Worm (Caenorhabditis elegans) whole organism, young adult: ENCODE data around the gene T15B7.15.

ENCODE experiments used
- B0261.1 ChIP-seq: sonication (generic microtip); optimal IDR thresholded peaks from 2 replicates; lab custom pipeline; 2016; ENCODE audit warnings: mild to moderate bottlenecking, missing genetic modification characterization, moderate library complexity, missing compliant biosample characterization
- C06A6.2 ChIP-seq: fragments of 200-800 bp; sonication (Bioruptor generic); conservative IDR thresholded peaks from 2 replicates; pipeline ENCODE4 v1.3.6; 2022; ENCODE audit warnings: missing genetic modification characterization, missing compliant biosample characterization
- F23B12.7 ChIP-seq: sonication (generic microtip); optimal IDR thresholded peaks from 2 replicates; lab custom pipeline; 2017; ENCODE audit warnings: missing genetic modification characterization, mild to moderate bottlenecking, missing compliant biosample characterization, antibody characterized with exemption, moderate library complexity; ENCODE audit not compliant: insufficient read depth
- F33H1.4 ChIP-seq: fragments of 200-800 bp; sonication (Bioruptor generic); IDR thresholded peaks from 2 replicates; pipeline ENCODE4 v1.3.6; 2022; ENCODE audit warnings: missing genetic modification reagents, missing genetic modification characterization, missing compliant biosample characterization
- F49E8.2 ChIP-seq: sonication (generic microtip); optimal IDR thresholded peaks from 3 replicates; lab custom pipeline; 2017; ENCODE audit warnings: missing genetic modification characterization, mild to moderate bottlenecking, missing compliant biosample characterization, antibody characterized with exemption, moderate library complexity; ENCODE audit not compliant: insufficient read depth
- F55B11.4 ChIP-seq: sonication (generic microtip); optimal IDR thresholded peaks from 2 replicates; lab custom pipeline; 2016; ENCODE audit warnings: missing compliant biosample characterization, missing genetic modification characterization, borderline replicate concordance; ENCODE audit not compliant: insufficient read depth
- T26A5.8 ChIP-seq: sonication (generic microtip); optimal IDR thresholded peaks from 2 replicates; lab custom pipeline; 2016; ENCODE audit warnings: missing genetic modification characterization, missing compliant biosample characterization
- Y53G8AR.9 ChIP-seq: fragments of 200-800 bp; sonication (Bioruptor generic); conservative IDR thresholded peaks from 2 replicates; pipeline ENCODE4 v1.3.6; 2022; ENCODE audit warnings: missing genetic modification reagents, missing genetic modification characterization, missing compliant biosample characterization
- Y79H2A.3 ChIP-seq: fragments of 200-800 bp; sonication (Bioruptor generic); conservative IDR thresholded peaks from 2 replicates; pipeline ENCODE4 v1.3.6; 2022; ENCODE audit warnings: missing genetic modification reagents, missing genetic modification characterization, missing compliant biosample characterization
- ZK185.1 ChIP-seq: sonication (generic microtip); optimal IDR thresholded peaks from 2 replicates; lab custom pipeline; 2016; ENCODE audit warnings: mild to moderate bottlenecking, missing genetic modification characterization, missing compliant biosample characterization; ENCODE audit not compliant: poor library complexity, severe bottlenecking
- ama-1 ChIP-seq, 3 experiments: fragments of 150-350 bp in 1 of 3; sonication (generic microtip) in 2 of 3; optimal IDR thresholded peaks; 2 replicates each; lab custom pipeline; 2014 to 2018; ENCODE audit warnings: missing biosample characterization in 2 of 3, missing genetic modification characterization in 2 of 3, missing genetic modification reagents in 2 of 3
- atf-7 ChIP-seq: sonication (generic microtip); optimal IDR thresholded peaks from 2 replicates; lab custom pipeline; 2017; ENCODE audit warnings: mild to moderate bottlenecking, missing genetic modification characterization, missing compliant biosample characterization
- attf-3 ChIP-seq: fragments of 200-800 bp; sonication (Bioruptor generic); conservative IDR thresholded peaks from 2 replicates; pipeline ENCODE4 v1.3.6; 2022; ENCODE audit warnings: missing genetic modification reagents, missing genetic modification characterization, missing compliant biosample characterization
- attf-5 ChIP-seq: fragments of 200-800 bp; sonication (Bioruptor generic); optimal IDR thresholded peaks from 2 replicates; lab custom pipeline; 2018; ENCODE audit warnings: mild to moderate bottlenecking, missing genetic modification characterization, missing compliant biosample characterization
- cebp-1 ChIP-seq, 2 experiments: fragments of 200-800 bp in 1 of 2; sonication (Bioruptor generic) in 1 of 2; sonication (generic microtip) in 1 of 2; IDR thresholded peaks in 1 of 2; optimal IDR thresholded peaks in 1 of 2; 2 replicates each; pipeline versions ENCODE4 v1.3.6 to Lab custom; 2017 to 2022; ENCODE audit warnings: missing compliant biosample characterization in 2 of 2, missing genetic modification characterization in 2 of 2, mild to moderate bottlenecking in 1 of 2, missing genetic modification reagents in 1 of 2, moderate library complexity in 1 of 2
- cebp-2 ChIP-seq: fragments of 200-800 bp; sonication (Bioruptor generic); IDR thresholded peaks from 2 replicates; pipeline ENCODE4 v1.3.6; 2022; ENCODE audit warnings: missing genetic modification characterization, missing compliant biosample characterization
- ceh-91 ChIP-seq: fragments of 200-800 bp; sonication (Bioruptor generic); IDR thresholded peaks from 2 replicates; pipeline ENCODE4 v1.3.6; 2022; ENCODE audit warnings: missing genetic modification reagents, missing genetic modification characterization, missing compliant biosample characterization
- chd-7 ChIP-seq: sonication (generic microtip); optimal IDR thresholded peaks from 2 replicates; lab custom pipeline; 2016; ENCODE audit warnings: mild to moderate bottlenecking, missing genetic modification characterization, moderate library complexity, missing compliant biosample characterization
- dpl-1 ChIP-seq: fragments of 150-350 bp; optimal IDR thresholded peaks from 2 replicates; lab custom pipeline; 2014; ENCODE audit warnings: missing biosample characterization, missing genetic modification reagents, missing genetic modification characterization
- egl-18 ChIP-seq: fragments of 200-800 bp; sonication (Bioruptor generic); IDR thresholded peaks from 2 replicates; pipeline ENCODE4 v1.3.6; 2022; ENCODE audit warnings: missing genetic modification reagents, missing genetic modification characterization, missing compliant biosample characterization
- ekl-4 ChIP-seq: fragments of 200-800 bp; sonication (Bioruptor generic); IDR thresholded peaks from 2 replicates; pipeline ENCODE4 v1.3.6; 2022; ENCODE audit warnings: missing genetic modification reagents, missing genetic modification characterization, missing compliant biosample characterization
- ets-4 ChIP-seq: fragments of 200-800 bp; sonication (Bioruptor generic); optimal IDR thresholded peaks from 2 replicates; lab custom pipeline; 2018; ENCODE audit warnings: mild to moderate bottlenecking, missing genetic modification characterization, missing compliant biosample characterization
- let-607 ChIP-seq, 2 experiments: fragments of 200-800 bp in 1 of 2; sonication (Bioruptor generic) in 1 of 2; sonication (generic microtip) in 1 of 2; optimal IDR thresholded peaks; 2 replicates each; lab custom pipeline; 2016 to 2018; ENCODE audit warnings: mild to moderate bottlenecking in 2 of 2, missing compliant biosample characterization in 2 of 2, missing genetic modification characterization in 2 of 2, moderate library complexity in 2 of 2, missing genotype in 1 of 2
- lin-26 ChIP-seq: fragments of 200-800 bp; sonication (Bioruptor generic); IDR thresholded peaks from 2 replicates; pipeline ENCODE4 v1.3.6; 2022; ENCODE audit warnings: missing genetic modification reagents, missing genetic modification characterization, missing compliant biosample characterization
- lin-54 ChIP-seq: fragments of 200-800 bp; sonication (Bioruptor generic); optimal IDR thresholded peaks from 2 replicates; lab custom pipeline; 2018; ENCODE audit warnings: mild to moderate bottlenecking, missing genetic modification characterization, missing compliant biosample characterization
- madf-3 ChIP-seq: fragments of 200-800 bp; sonication (Bioruptor generic); IDR thresholded peaks from 2 replicates; pipeline ENCODE4 v1.3.6; 2022; ENCODE audit warnings: missing genetic modification reagents, missing genetic modification characterization, missing compliant biosample characterization
- madf-8 ChIP-seq: fragments of 200-800 bp; sonication (Bioruptor generic); conservative IDR thresholded peaks from 2 replicates; pipeline ENCODE4 v1.3.6; 2022; ENCODE audit warnings: missing genetic modification reagents, missing genetic modification characterization, missing compliant biosample characterization
- pbrm-1 ChIP-seq: fragments of 200-800 bp; sonication (Bioruptor generic); IDR thresholded peaks from 2 replicates; pipeline ENCODE4 v1.3.6; 2022; ENCODE audit warnings: missing genetic modification reagents, missing genetic modification characterization, missing compliant biosample characterization
- pha-4 ChIP-seq: fragments of 150-350 bp; sonication (generic microtip); optimal IDR thresholded peaks from 2 replicates; lab custom pipeline; 2014; ENCODE audit warnings: missing biosample characterization, missing genetic modification reagents, missing genetic modification characterization
- snpc-1.1 ChIP-seq: sonication (generic microtip); optimal IDR thresholded peaks from 2 replicates; lab custom pipeline; 2017; ENCODE audit warnings: missing genetic modification characterization, mild to moderate bottlenecking, missing compliant biosample characterization, antibody characterized with exemption, moderate library complexity, missing genotype, missing genetic modification reagents; ENCODE audit not compliant: insufficient read depth
- snpc-4 ChIP-seq, 5 experiments: fragments of 150-350 bp in 1 of 5; sonication (generic microtip) in 4 of 5; optimal IDR thresholded peaks; 2 replicates each; lab custom pipeline; 2014 to 2018; ENCODE audit warnings: missing genetic modification characterization in 5 of 5, missing biosample characterization in 3 of 5, antibody characterized with exemption in 2 of 5, mild to moderate bottlenecking in 2 of 5, missing compliant biosample characterization in 2 of 5, missing genotype in 2 of 5, moderate library complexity in 2 of 5, missing genetic modification reagents in 1 of 5
- ztf-18 ChIP-seq: sonication (generic microtip); optimal IDR thresholded peaks from 2 replicates; lab custom pipeline; 2016; ENCODE audit warnings: missing genotype, mild to moderate bottlenecking, missing genetic modification characterization, missing compliant biosample characterization

Gene T15B7.15

DNA sequence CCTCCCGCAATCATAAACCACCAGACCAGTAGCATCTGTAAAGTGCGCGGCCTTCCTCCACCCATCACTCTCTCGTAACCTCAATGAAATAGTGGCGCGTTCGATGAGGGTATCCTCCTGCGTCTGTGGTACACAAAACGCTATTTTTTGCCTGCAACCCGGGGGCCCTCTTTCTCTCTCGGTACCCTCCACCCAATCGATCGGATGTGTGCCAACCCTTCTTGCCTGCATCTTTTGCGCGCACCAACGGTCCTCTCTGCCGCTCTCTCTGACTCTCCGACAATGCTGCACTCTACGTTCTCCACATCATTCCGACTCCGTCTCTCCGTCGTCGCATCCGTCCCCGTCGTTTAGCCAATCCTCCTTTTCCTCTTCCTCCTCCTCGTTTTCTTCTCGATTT, 41.0 kb upstream of the T15B7.15 start (continued):
- TF ChIP-seq madf-3 (GFP tag; lab: Robert Waterston, UW) (peak; percentile 54; the same call in 1 of the 2 replicates), pbrm-1 (GFP tag; lab: Robert Waterston, UW) (peak; percentile 60; the same call in 1 of the 2 replicates), ets-4 (GFP tag; lab: Kevin White, UChicago) (no peak), C06A6.2 (GFP tag; lab: Robert Waterston, UW) (no peak), snpc-4 (GFP tag; optimal IDR thresholded peaks at IDR 0.05; lab: Kevin White, UChicago) (peak; percentile 2), snpc-4 (tag; optimal IDR thresholded peaks at IDR 0.05; lab: Kevin White, UChicago) (peak in 2 of 4 experiments; percentile 48)
- TF ChIP-seq, all 124 proteins: peak for 31

DNA sequence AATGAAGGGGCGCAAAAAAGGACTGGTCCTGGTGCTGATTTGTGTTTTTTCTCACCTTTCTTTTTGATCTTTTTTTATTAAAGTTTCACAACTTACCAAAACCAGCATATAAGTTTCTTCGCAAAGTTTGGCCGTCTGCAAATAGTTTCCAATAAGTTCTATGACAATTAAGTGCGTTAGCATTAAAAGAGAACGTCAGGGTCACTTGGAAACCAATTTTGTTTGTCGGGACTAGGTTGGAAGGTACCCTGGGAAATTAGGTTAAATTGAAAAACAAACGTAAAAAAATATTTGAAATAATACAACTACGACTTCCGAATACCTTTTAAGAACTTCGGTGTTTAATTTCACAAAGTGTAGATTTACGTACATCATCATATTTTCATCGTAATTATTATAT, 40.1 kb upstream of the T15B7.15 start:
- no peak for TF ChIP-seq F55B11.4 (tag; lab: Kevin White, UChicago)

DNA sequence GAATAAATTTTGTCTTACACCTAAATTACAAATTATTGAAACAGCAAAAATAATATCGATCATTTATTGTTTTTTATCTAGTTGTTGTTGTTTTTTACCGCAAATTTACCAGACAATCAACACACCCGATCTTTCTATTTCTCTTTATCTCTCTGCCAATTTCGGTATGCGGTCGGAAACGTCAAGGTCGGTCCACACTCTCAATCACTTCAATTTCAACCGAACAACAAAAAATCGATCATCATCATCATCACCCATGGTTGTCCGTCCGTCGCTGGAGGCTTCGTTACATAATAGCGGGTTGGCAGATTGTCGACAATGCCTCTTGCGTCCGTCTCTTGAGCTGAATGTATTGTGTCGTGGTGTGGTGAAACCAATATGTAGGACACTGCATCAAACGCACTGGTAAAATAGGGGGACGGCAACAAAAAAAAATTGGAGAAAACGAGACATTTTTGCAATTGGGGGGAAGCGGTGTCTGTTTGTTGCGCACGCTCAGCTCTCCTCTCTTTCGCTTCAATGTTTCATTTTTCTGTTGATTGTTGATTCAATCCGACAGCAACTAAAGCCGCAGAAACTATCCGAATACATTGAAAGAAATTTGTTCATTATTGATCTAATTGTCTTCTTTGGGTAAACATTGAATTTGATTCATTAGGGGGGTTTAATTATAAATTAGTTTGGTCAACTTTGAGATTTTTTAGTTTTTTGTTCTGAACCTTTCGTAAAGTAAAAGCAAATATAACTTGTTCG, 38.5 kb upstream of the T15B7.15 start:
- no peak for TF ChIP-seq F23B12.7 (tag; lab: Kevin White, UChicago)
- no peak for TF ChIP-seq cebp-1 (GFP tag; IDR thresholded peaks at IDR 0.05; lab: Robert Waterston, UW)
- TF ChIP-seq cebp-1 (tag; optimal IDR thresholded peaks at IDR 0.05; lab: Kevin White, UChicago) = peak; percentile 17
- TF ChIP-seq, all 124 proteins: peak for 1

DNA sequence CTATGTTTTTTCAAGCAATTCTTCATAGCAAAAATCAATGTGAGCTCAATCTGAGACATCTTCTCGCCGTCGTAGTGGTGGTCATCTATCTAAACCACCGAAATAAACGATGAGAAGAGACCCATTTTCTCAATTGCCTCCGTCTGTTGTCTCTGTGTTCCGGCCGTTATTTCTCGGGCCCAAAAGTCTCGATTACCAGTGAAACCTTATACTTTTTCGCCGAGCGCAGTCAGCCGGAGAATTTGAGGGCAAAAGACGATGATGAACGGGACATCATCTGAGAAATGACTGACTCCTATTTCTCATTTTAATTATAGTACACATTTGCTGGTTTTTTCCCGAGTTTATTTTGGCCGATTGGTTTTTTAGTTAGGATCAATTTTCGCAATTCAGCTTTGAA, 37.3 kb upstream of the T15B7.15 start:
- TF ChIP-seq snpc-1.1 (tag; lab: Kevin White, UChicago) = no peak
- TF ChIP-seq attf-3 (GFP tag; lab: Robert Waterston, UW) = no peak
- no peak for TF ChIP-seq lin-26
- TF ChIP-seq lin-54 (GFP tag; lab: Kevin White, UChicago) = no peak

DNA sequence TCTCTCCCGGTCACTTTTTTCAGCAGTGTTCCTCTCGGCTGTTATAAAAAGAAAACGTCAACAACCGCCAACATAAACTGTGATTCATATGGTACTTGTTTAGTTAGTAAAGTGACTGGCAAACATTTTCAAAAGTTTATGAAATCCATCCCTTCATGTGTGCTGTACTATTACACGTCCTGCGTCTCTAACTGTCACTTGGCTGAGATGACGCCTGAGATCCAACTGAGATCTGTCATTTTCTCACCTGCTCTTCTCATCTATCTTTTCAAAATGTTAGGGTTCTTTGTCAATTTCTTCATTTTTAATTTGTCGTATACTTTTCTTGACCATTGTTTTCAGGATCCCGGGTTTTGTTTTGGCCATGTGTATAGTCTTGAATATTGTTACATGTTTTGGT, 36.3 kb upstream of the T15B7.15 start:
- TF ChIP-seq chd-7 (tag; lab: Kevin White, UChicago) = no peak
- no peak for TF ChIP-seq Y53G8AR.9
- no peak for TF ChIP-seq B0261.1 (tag; lab: Kevin White, UChicago)
- TF ChIP-seq ZK185.1 = no peak
- TF ChIP-seq F49E8.2 (tag; lab: Kevin White, UChicago) = no peak
- no peak for TF ChIP-seq pha-4 (tag; lab: Kevin White, UChicago)
- TF ChIP-seq ets-4 (GFP tag; lab: Kevin White, UChicago) = no peak
- TF ChIP-seq cebp-2 = no peak
- no peak for TF ChIP-seq ekl-4 (GFP tag; lab: Robert Waterston, UW)

DNA sequence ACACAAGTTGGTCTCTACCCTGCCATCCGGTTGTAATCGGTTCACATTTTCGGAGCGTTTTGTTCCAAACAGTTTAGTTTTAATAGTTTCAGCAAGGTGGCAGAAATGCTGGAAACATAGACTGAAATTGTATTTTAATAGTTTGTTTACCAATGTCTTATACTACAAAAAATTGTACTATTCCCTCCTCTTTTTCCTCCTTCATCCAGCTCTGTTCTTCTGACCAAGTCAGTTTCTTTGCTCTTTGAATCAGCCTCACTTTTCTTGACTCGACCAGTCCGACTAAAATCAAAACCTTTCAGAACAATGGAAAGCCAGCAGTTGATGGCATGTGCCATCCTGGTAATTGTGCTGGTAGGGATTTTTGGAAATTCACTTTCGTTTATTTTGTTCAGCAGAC, 31.5 kb upstream of the T15B7.15 start, which contains the start of gene frpr-18:
frpr-18 (plus strand) TSS at position 301 of the 400 bp plus-strand sequence.
- no peak for TF ChIP-seq ama-1 (optimal IDR thresholded peaks at IDR 0.05; lab: Kevin White, UChicago)
- no peak for TF ChIP-seq ama-1 (GFP tag; optimal IDR thresholded peaks at IDR 0.05; lab: Kevin White, UChicago)
- TF ChIP-seq atf-7 = no peak
- no peak for TF ChIP-seq madf-8 (GFP tag; lab: Robert Waterston, UW)
- TF ChIP-seq ceh-91 (GFP tag; lab: Robert Waterston, UW) = no peak
- TF ChIP-seq let-607 (tag; optimal IDR thresholded peaks at IDR 0.05; lab: Kevin White, UChicago) = no peak
- TF ChIP-seq Y53G8AR.9 = no peak
- TF ChIP-seq F33H1.4 (GFP tag; lab: Robert Waterston, UW) = no peak
- no peak for TF ChIP-seq ekl-4 (GFP tag; lab: Robert Waterston, UW)
- no peak for TF ChIP-seq attf-5
- TF ChIP-seq T26A5.8 (tag; lab: Kevin White, UChicago) = no peak
- TF ChIP-seq dpl-1 = no peak
- TF ChIP-seq ztf-18 (tag; lab: Kevin White, UChicago) = no peak
- no peak for TF ChIP-seq egl-18 (GFP tag; lab: Robert Waterston, UW)
- TF ChIP-seq Y79H2A.3 (GFP tag; lab: Robert Waterston, UW) = no peak
